Worm (Caenorhabditis elegans) whole organism, L3 larva: ENCODE data around the gene txt-3.

ENCODE experiments used
- R02D3.7 ChIP-seq: fragments of 150-350 bp; optimal IDR thresholded peaks from 2 replicates; lab custom pipeline; 2014; ENCODE audit warnings: missing biosample characterization, missing genetic modification characterization
- aly-2 ChIP-seq: fragments of 150-350 bp; optimal IDR thresholded peaks from 2 replicates; lab custom pipeline; 2014; ENCODE audit warnings: missing biosample characterization, missing genetic modification characterization
- ceh-16 ChIP-seq: sonication (generic microtip); optimal IDR thresholded peaks from 2 replicates; lab custom pipeline; 2017; ENCODE audit warnings: missing biosample characterization, missing genetic modification characterization
- ceh-28 ChIP-seq: fragments of 150-350 bp; optimal IDR thresholded peaks from 2 replicates; lab custom pipeline; 2014; ENCODE audit warnings: missing biosample characterization, missing genetic modification reagents, missing genetic modification characterization
- ceh-82 ChIP-seq: fragments of 150-350 bp; optimal IDR thresholded peaks from 2 replicates; lab custom pipeline; 2014; ENCODE audit warnings: missing biosample characterization, missing genetic modification characterization
- daf-12 ChIP-seq: fragments of 150-350 bp; optimal IDR thresholded peaks from 2 replicates; lab custom pipeline; 2014; ENCODE audit warnings: missing biosample characterization, missing genetic modification reagents, missing genetic modification characterization
- egl-27 ChIP-seq: sonication (generic microtip); optimal IDR thresholded peaks from 4 replicates; lab custom pipeline; 2017; ENCODE audit warnings: missing biosample characterization, missing genetic modification reagents, missing genetic modification characterization
- elt-1 ChIP-seq: fragments of 150-350 bp; optimal IDR thresholded peaks from 2 replicates; lab custom pipeline; 2014; ENCODE audit warnings: missing biosample characterization, missing genetic modification characterization
- elt-2 ChIP-seq: sonication (generic microtip); optimal IDR thresholded peaks from 2 replicates; lab custom pipeline; 2016; ENCODE audit warnings: missing genetic modification reagents, mild to moderate bottlenecking, missing genetic modification characterization, missing compliant biosample characterization
- elt-3 ChIP-seq, 3 experiments: fragments of 150-350 bp in 1 of 3; sonication (generic microtip) in 2 of 3; optimal IDR thresholded peaks; 2 replicates in 2 of 3; 4 replicates in 1 of 3; lab custom pipeline; 2014 to 2017; ENCODE audit warnings: missing biosample characterization in 3 of 3, missing genetic modification characterization in 3 of 3
- eor-1 ChIP-seq, 2 experiments: fragments of 150-350 bp; optimal IDR thresholded peaks; 2 replicates each; lab custom pipeline; 2014 to 2018; ENCODE audit warnings: missing biosample characterization in 2 of 2, missing genetic modification characterization in 2 of 2
- fkh-10 ChIP-seq: sonication (generic microtip); optimal IDR thresholded peaks from 2 replicates; lab custom pipeline; 2017; ENCODE audit warnings: missing biosample characterization, missing genetic modification reagents, missing genetic modification characterization
- fos-1 ChIP-seq: fragments of 150-350 bp; optimal IDR thresholded peaks from 2 replicates; lab custom pipeline; 2014; ENCODE audit warnings: missing biosample characterization, missing genetic modification characterization
- hmg-11 ChIP-seq: sonication (generic microtip); optimal IDR thresholded peaks from 2 replicates; lab custom pipeline; 2016; ENCODE audit warnings: missing genetic modification characterization, missing compliant biosample characterization
- jun-1 ChIP-seq: fragments of 150-350 bp; optimal IDR thresholded peaks from 2 replicates; lab custom pipeline; 2014; ENCODE audit warnings: missing biosample characterization, missing genetic modification reagents, missing genetic modification characterization
- lin-15B ChIP-seq: fragments of 150-350 bp; optimal IDR thresholded peaks from 2 replicates; lab custom pipeline; 2014; ENCODE audit warnings: missing biosample characterization, missing genetic modification characterization
- lin-39 ChIP-seq: fragments of 150-350 bp; optimal IDR thresholded peaks from 2 replicates; lab custom pipeline; 2018; ENCODE audit warnings: missing biosample characterization, missing genetic modification reagents, missing genetic modification characterization
- lsy-12 ChIP-seq: sonication (generic microtip); optimal IDR thresholded peaks from 2 replicates; lab custom pipeline; 2016; ENCODE audit warnings: mild to moderate bottlenecking, missing genetic modification characterization, missing compliant biosample characterization
- mdl-1 ChIP-seq: fragments of 150-350 bp; optimal IDR thresholded peaks from 2 replicates; lab custom pipeline; 2014; ENCODE audit warnings: missing biosample characterization, missing genetic modification characterization
- mml-1 ChIP-seq: fragments of 150-350 bp; sonication (generic microtip); optimal IDR thresholded peaks from 3 replicates; lab custom pipeline; 2014; ENCODE audit warnings: missing biosample characterization, missing genetic modification characterization
- nfya-1 ChIP-seq: sonication (generic microtip); optimal IDR thresholded peaks from 2 replicates; lab custom pipeline; 2017; ENCODE audit warnings: missing genetic modification characterization, mild to moderate bottlenecking, missing compliant biosample characterization, antibody characterized with exemption, moderate library complexity; ENCODE audit not compliant: insufficient read depth
- nhr-11 ChIP-seq: fragments of 150-350 bp; optimal IDR thresholded peaks from 2 replicates; lab custom pipeline; 2014; ENCODE audit warnings: missing biosample characterization, missing genetic modification characterization
- nhr-12 ChIP-seq: fragments of 150-350 bp; optimal IDR thresholded peaks from 2 replicates; lab custom pipeline; 2014; ENCODE audit warnings: missing biosample characterization, missing genetic modification characterization
- nhr-23 ChIP-seq: fragments of 150-350 bp; optimal IDR thresholded peaks from 2 replicates; lab custom pipeline; 2014; ENCODE audit warnings: missing biosample characterization, missing genetic modification reagents, missing genetic modification characterization
- nhr-43 ChIP-seq: sonication (generic microtip); optimal IDR thresholded peaks from 2 replicates; lab custom pipeline; 2016; ENCODE audit warnings: mild to moderate bottlenecking, missing genetic modification characterization, missing compliant biosample characterization; ENCODE audit not compliant: poor library complexity, severe bottlenecking
- nhr-67 ChIP-seq: fragments of 150-350 bp; optimal IDR thresholded peaks from 2 replicates; lab custom pipeline; 2014; ENCODE audit warnings: missing biosample characterization, missing genetic modification characterization
- nhr-77 ChIP-seq: fragments of 150-350 bp; optimal IDR thresholded peaks from 2 replicates; lab custom pipeline; 2014; ENCODE audit warnings: missing biosample characterization, missing genetic modification characterization
- pha-4 ChIP-seq: fragments of 150-350 bp; optimal IDR thresholded peaks from 2 replicates; lab custom pipeline; 2014; ENCODE audit warnings: missing biosample characterization, missing genetic modification reagents, missing genetic modification characterization
- pqm-1 ChIP-seq: fragments of 150-350 bp; optimal IDR thresholded peaks from 2 replicates; lab custom pipeline; 2017; ENCODE audit warnings: missing biosample characterization, missing genetic modification characterization, inconsistent platforms
- sea-2 ChIP-seq: fragments of 150-350 bp; sonication (generic microtip); optimal IDR thresholded peaks from 4 replicates; lab custom pipeline; 2014; ENCODE audit warnings: missing biosample characterization, missing genetic modification reagents, missing genetic modification characterization
- snpc-4 ChIP-seq: fragments of 150-350 bp; optimal IDR thresholded peaks from 2 replicates; lab custom pipeline; 2014; ENCODE audit warnings: missing biosample characterization, missing genetic modification characterization
- tbx-2 ChIP-seq: sonication (generic microtip); optimal IDR thresholded peaks from 2 replicates; lab custom pipeline; 2016; ENCODE audit warnings: mild to moderate bottlenecking, missing genetic modification characterization, missing compliant biosample characterization
- unc-39 ChIP-seq: sonication (generic microtip); optimal IDR thresholded peaks from 4 replicates; lab custom pipeline; 2017; ENCODE audit warnings: missing biosample characterization, missing genetic modification characterization
- unc-62 ChIP-seq: fragments of 150-350 bp; sonication (generic microtip); optimal IDR thresholded peaks from 4 replicates; lab custom pipeline; 2014; ENCODE audit warnings: missing biosample characterization, missing genetic modification reagents, missing genetic modification characterization
- zag-1 ChIP-seq: fragments of 150-350 bp; optimal IDR thresholded peaks from 2 replicates; lab custom pipeline; 2014; ENCODE audit warnings: missing biosample characterization, missing genetic modification characterization
- ztf-11 ChIP-seq: fragments of 150-350 bp; optimal IDR thresholded peaks from 2 replicates; lab custom pipeline; 2014; ENCODE audit warnings: missing biosample characterization, missing genetic modification characterization
- ztf-4 ChIP-seq: fragments of 150-350 bp; optimal IDR thresholded peaks from 2 replicates; lab custom pipeline; 2014; ENCODE audit warnings: missing biosample characterization, missing genetic modification characterization

The txt-3 gene

DNA sequence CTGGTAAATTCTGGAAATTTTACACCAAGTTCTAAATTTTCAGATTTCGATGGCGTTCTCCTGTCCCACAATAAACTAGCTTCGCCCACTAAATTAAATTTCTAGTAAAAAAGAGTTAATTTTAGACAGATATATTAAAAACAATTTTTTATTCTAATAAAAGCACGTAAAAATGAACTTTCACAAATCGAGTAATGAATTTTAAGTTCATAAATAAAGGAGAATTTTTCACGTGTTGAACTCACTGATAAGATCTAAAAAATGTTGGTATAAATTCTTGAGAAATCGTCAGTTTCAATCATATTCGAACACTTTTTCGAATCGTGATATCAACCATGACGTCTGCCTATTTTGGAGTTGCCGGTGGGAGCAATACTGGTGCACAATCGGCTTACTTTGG, 32.1 kb downstream of the txt-3 start, which contains the start of gene ssq-2:
ssq-2 (plus strand) TSS at position 301 of the 400 bp plus-strand sequence.
- TF ChIP-seq nhr-67 (no peak), lsy-12 (no peak), daf-12 (tag; lab: Kevin White, UChicago) (no peak), nhr-11 (tag; lab: Kevin White, UChicago) (no peak), ztf-4 (tag; lab: Kevin White, UChicago) (no peak)

DNA sequence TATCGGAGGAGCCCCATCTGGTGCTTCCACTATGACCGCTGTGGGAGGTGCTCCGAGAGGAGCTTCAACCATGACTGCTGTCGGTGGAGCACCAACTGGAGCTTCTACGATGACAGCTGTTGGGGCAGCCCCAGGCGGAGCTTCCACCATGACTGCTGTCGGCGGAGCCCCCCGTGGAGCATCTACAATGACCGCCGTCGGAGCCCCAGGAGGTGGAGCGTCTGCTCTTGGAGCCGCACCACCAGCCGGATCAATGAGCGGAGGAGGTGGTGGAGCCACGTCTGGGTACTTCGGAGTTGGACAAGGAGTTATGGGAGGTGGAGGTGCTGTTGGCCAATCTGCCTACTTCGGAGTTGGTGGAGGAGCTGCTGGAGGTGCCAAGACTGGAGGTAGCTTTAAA, 33.2 kb downstream of the txt-3 start:
- TF ChIP-seq aly-2 (tag; lab: Kevin White, UChicago) (no peak), ceh-28 (tag; lab: Kevin White, UChicago) (no peak), ceh-16 (tag; lab: Kevin White, UChicago) (no peak), pha-4 (tag; lab: Kevin White, UChicago) (no peak), R02D3.7 (tag; lab: Kevin White, UChicago) (no peak), unc-62 (no peak), mml-1 (tag; lab: Kevin White, UChicago) (no peak), mdl-1 (tag; lab: Kevin White, UChicago) (no peak), snpc-4 (tag; lab: Kevin White, UChicago) (no peak), nhr-43 (no peak), nfya-1 (tag; lab: Kevin White, UChicago) (no peak), fkh-10 (GFP tag; lab: Kevin White, UChicago) (no peak), jun-1 (tag; lab: Kevin White, UChicago) (no peak), tbx-2 (tag; lab: Kevin White, UChicago) (no peak), nhr-67 (no peak), sea-2 (GFP tag; lab: Kevin White, UChicago) (no peak), hmg-11 (tag; lab: Kevin White, UChicago) (no peak), nhr-12 (tag; lab: Kevin White, UChicago) (no peak), zag-1 (tag; lab: Kevin White, UChicago) (no peak), ceh-82 (no peak)

DNA sequence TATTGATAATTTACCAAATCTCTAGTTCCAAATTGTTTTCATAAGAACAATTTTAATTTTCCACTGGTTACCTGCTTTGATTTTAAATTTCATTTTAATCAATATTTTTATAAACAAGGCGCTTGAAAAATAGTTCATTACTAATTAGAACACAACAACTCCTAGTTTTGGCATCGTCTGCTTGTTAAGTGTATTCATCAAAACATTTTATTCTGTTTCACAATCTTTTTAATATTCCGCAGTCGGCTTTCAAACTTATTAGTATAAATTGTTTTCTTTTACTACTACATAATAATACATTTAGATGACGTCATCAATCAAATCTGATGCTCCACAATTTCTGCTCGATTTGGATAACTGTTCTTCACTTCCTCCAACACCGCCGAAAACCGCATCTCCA, 38.7 kb downstream of the txt-3 start, which contains the start of gene pes-1:
pes-1 (plus strand) TSS at position 301 of the 400 bp plus-strand sequence.
- TF ChIP-seq mdl-1 (tag; lab: Kevin White, UChicago) (no peak), nhr-23 (no peak), elt-1 (tag; lab: Kevin White, UChicago) (no peak), sea-2 (GFP tag; lab: Kevin White, UChicago) (no peak), pqm-1 (tag; lab: Kevin White, UChicago) (no peak), tbx-2 (tag; lab: Kevin White, UChicago) (no peak), jun-1 (tag; lab: Kevin White, UChicago) (no peak), elt-3 (tag; optimal IDR thresholded peaks at IDR 0.05; lab: Kevin White, UChicago) (no peak), ztf-11 (tag; lab: Kevin White, UChicago) (no peak), egl-27 (no peak), hmg-11 (tag; lab: Kevin White, UChicago) (no peak), lin-39 (tag; lab: Kevin White, UChicago) (no peak), unc-62 (no peak), eor-1 (tag; optimal IDR thresholded peaks at IDR 0.05; lab: Kevin White, UChicago) (no peak), ceh-82 (no peak), daf-12 (tag; lab: Kevin White, UChicago) (no peak), nhr-43 (no peak), elt-2 (no peak)

DNA sequence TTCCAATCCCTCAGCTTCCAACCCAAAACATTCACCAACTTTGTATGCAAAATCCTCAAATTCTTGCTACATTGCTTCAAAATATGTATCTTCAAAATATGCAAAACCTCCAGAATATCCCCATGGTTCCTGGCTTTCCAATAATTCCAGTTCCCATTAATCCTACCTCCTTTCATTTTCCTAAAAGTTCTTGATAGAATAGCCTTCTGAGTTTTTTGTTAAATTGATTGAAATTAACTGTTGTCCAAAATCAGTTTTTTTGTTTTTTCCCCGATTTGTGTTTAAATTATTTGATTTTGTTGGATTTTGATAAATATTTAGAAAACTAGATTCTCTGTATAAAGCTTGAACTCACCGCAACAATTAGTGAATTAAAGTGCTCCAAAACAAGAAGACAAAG, 41.4 kb downstream of the txt-3 start:
- TF ChIP-seq daf-12 (tag; lab: Kevin White, UChicago): no peak
- TF ChIP-seq lin-15B (tag; lab: Kevin White, UChicago): no peak
- TF ChIP-seq ceh-82: no peak
- TF ChIP-seq mdl-1 (tag; lab: Kevin White, UChicago): no peak
- no peak for TF ChIP-seq hmg-11 (tag; lab: Kevin White, UChicago)
- TF ChIP-seq unc-39 (tag; lab: Kevin White, UChicago): no peak
- TF ChIP-seq tbx-2 (tag; lab: Kevin White, UChicago): no peak
- no peak for TF ChIP-seq fos-1 (tag; lab: Kevin White, UChicago)
- no peak for TF ChIP-seq nhr-77 (tag; lab: Kevin White, UChicago)
